Fruit fly (Drosophila melanogaster) whole organism, prepupa: ENCODE results near the gene Odj.

ENCODE experiments used
- CG34406 ChIP-seq: fragments of 200-800 bp; sonication (Bioruptor generic); optimal IDR thresholded peaks from 3 replicates; lab custom pipeline; 2016; ENCODE audit warnings: missing biosample characterization, missing genetic modification characterization
- CG6854 ChIP-seq: fragments of 200-800 bp; sonication (Bioruptor generic); optimal IDR thresholded peaks from 2 replicates; lab custom pipeline; 2017; ENCODE audit warnings: missing biosample characterization, mild to moderate bottlenecking, missing genetic modification characterization
- CG8632 ChIP-seq: fragments of 200-800 bp; sonication (Bioruptor generic); optimal IDR thresholded peaks from 3 replicates; lab custom pipeline; 2016; ENCODE audit warnings: missing biosample characterization, missing genetic modification characterization
- CG9139 ChIP-seq: fragments of 200-800 bp; sonication (Bioruptor generic); optimal IDR thresholded peaks from 3 replicates; lab custom pipeline; 2017; ENCODE audit warnings: missing biosample characterization, mild to moderate bottlenecking, missing genetic modification characterization
- Ets96B ChIP-seq: fragments of 200-800 bp; optimal IDR thresholded peaks from 2 replicates; lab custom pipeline; 2019; ENCODE audit warnings: missing biosample characterization, mild to moderate bottlenecking, missing genetic modification characterization, moderate library complexity
- Gug ChIP-seq: fragments of 200-800 bp; sonication (Bioruptor generic); IDR thresholded peaks from 2 replicates; pipeline ENCODE4 v1.3.6; 2022; ENCODE audit warnings: missing biosample characterization, missing genetic modification characterization
- Met ChIP-seq: fragments of 200-800 bp; sonication (Bioruptor generic); optimal IDR thresholded peaks from 3 replicates; lab custom pipeline; 2016; ENCODE audit warnings: missing biosample characterization, missing genetic modification characterization
- Sox14 ChIP-seq: fragments of 200-800 bp; sonication (Bioruptor generic); optimal IDR thresholded peaks from 3 replicates; lab custom pipeline; 2016; ENCODE audit warnings: missing biosample characterization, missing genetic modification characterization
- Sox15 ChIP-seq: fragments of 200-800 bp; sonication (Bioruptor generic); optimal IDR thresholded peaks from 3 replicates; lab custom pipeline; 2016; ENCODE audit warnings: missing biosample characterization, missing genetic modification characterization
- dac ChIP-seq: fragments of 200-800 bp; sonication (Bioruptor generic); optimal IDR thresholded peaks from 2 replicates; lab custom pipeline; 2017; ENCODE audit warnings: missing biosample characterization, mild to moderate bottlenecking, missing genetic modification characterization
- eg ChIP-seq: fragments of 200-800 bp; sonication (Bioruptor generic); IDR thresholded peaks from 3 replicates; pipeline ENCODE4 v1.3.6; 2022; ENCODE audit warnings: missing biosample characterization, missing genetic modification characterization

DNA sequence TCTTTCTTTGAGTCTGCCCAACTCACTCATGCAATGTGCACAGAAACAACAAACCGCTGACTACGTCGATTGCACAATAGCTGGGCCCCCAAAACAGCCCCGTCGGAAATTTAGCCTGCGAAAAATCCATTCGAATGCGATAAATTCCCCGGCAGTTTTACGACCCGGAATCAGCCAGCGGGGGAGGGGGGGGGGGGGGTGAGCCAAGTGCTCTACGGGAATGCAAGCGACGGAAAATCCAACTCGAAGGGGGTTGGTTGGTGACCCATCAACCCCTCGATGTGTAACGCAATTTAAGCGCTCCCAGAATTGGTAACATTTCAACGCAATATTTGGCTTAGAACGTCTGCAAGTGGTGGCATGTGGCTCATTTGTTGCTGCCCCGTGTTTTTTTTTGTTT, 37.9 kb upstream of the Odj start:
- TF ChIP-seq CG8632 (GFP tag; lab: Kevin White, UChicago) (no peak), Met (GFP tag; lab: Kevin White, UChicago) (no peak), Gug (GFP tag; lab: Robert Waterston, UW) (no peak), Sox14 (no peak), CG6854 (GFP tag; lab: Kevin White, UChicago) (no peak), CG34406 (GFP tag; lab: Kevin White, UChicago) (no peak), dac (GFP tag; lab: Kevin White, UChicago) (no peak), CG9139 (GFP tag; lab: Kevin White, UChicago) (no peak), Ets96B (tag; lab: Kevin White, UChicago) (no peak), eg (GFP tag; lab: Robert Waterston, UW) (no peak), Sox15 (GFP tag; lab: Kevin White, UChicago) (no peak)
